Fruit fly (Drosophila melanogaster): ENCODE measurements around the gene CG14658.
A peak's percentile ranks its signal among the peaks of the same experiment; 100 is the strongest.

Gene CG14658

DNA sequence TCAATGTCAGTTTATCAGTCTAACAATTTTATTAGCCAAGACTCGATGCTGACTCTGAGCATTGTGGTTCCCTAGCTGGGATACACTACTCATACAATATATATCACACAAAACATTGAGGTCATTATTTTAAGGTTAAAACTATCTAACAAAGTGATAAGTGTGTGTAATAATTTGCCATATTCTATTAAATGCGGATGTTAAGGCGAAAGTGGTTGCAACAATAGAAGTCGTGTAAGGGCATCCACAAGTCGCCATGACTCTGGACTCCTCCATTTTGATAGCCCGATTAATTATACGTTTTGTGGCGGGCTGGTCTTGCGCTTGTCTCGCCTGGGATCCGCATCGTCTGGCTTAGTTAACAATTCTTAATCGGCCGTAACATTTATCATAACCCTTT is 16.5 kb upstream of the CG14658 start (continued):
- TF ChIP-seq dmrt99B (tag; optimal IDR thresholded peaks at IDR 0.05) (no peak), CG10274 (GFP tag; optimal IDR thresholded peaks at IDR 0.05) (peak; percentile 55), CG7372 (GFP tag; IDR thresholded peaks at IDR 0.05) (no peak), lmd (GFP tag; IDR thresholded peaks at IDR 0.05) (no peak), CG8765 (GFP tag; IDR thresholded peaks at IDR 0.05) (no peak), ewg (GFP tag; optimal IDR thresholded peaks at IDR 0.05) (peak; percentile 12), CG9797 (GFP tag; optimal IDR thresholded peaks at IDR 0.05) (no peak), Xrp1 (GFP tag; IDR thresholded peaks at IDR 0.05) (peak; percentile 56; the same call in 1 of the 2 replicates), CG15011 (GFP tag; optimal IDR thresholded peaks at IDR 0.05) (no peak), gsb (GFP tag; IDR thresholded peaks at IDR 0.05) (no peak), ranshi (GFP tag; IDR thresholded peaks at IDR 0.05) (no peak; the same call in 1 of the 2 replicates), schlank (tag; optimal IDR thresholded peaks at IDR 0.05) (no peak), CG2678 (tag; optimal IDR thresholded peaks at IDR 0.05) (no peak), org-1 (GFP tag; optimal IDR thresholded peaks at IDR 0.05) (no peak), fu2 (GFP tag; optimal IDR thresholded peaks at IDR 0.05) (no peak), CG18599 (GFP tag; optimal IDR thresholded peaks at IDR 0.05) (no peak), CG9876 (GFP tag; optimal IDR thresholded peaks at IDR 0.05) (no peak), Blimp-1 (GFP tag; optimal IDR thresholded peaks at IDR 0.05) (no peak), Sry-β (GFP tag; optimal IDR thresholded peaks at IDR 0.05) (no peak), CG8478 (optimal IDR thresholded peaks at IDR 0.05) (no peak), NC2β (GFP tag; optimal IDR thresholded peaks at IDR 0.05) (peak; percentile 8), CG15601 (tag; optimal IDR thresholded peaks at IDR 0.05) (peak; percentile 55), Trl (optimal IDR thresholded peaks at IDR 0.05) (no peak), Trl (GFP tag; optimal IDR thresholded peaks at IDR 0.05) (peak; percentile 22), az2 (GFP tag; optimal IDR thresholded peaks at IDR 0.05) (peak; percentile 50), CG31441 (GFP tag; IDR thresholded peaks at IDR 0.05) (no peak), CG4282 (GFP tag; optimal IDR thresholded peaks at IDR 0.05) (no peak), sug (tag; optimal IDR thresholded peaks at IDR 0.05) (no peak), ato (GFP tag; IDR thresholded peaks at IDR 0.05; ENCODE audit: partially characterized antibody) (no peak), C15 (GFP tag; IDR thresholded peaks at IDR 0.05) (no peak), vvl (GFP tag; IDR thresholded peaks at IDR 0.05) (peak; percentile 67), zfh1 (GFP tag; IDR thresholded peaks at IDR 0.05) (peak; percentile 60; the same call in 2 of the 3 replicates), so (GFP tag; IDR thresholded peaks at IDR 0.05) (no peak), ftz-f1 (GFP tag; optimal IDR thresholded peaks at IDR 0.05) (no peak), psq (GFP tag; optimal IDR thresholded peaks at IDR 0.05) (no peak), B-H2 (GFP tag; optimal IDR thresholded peaks at IDR 0.05) (no peak), CG14667 (GFP tag; IDR thresholded peaks at IDR 0.05) (no peak; the same call in 1 of the 2 replicates), CG15696 (tag; optimal IDR thresholded peaks at IDR 0.05) (peak; percentile 15), Fer2 (tag; optimal IDR thresholded peaks at IDR 0.05) (no peak), tap (tag; optimal IDR thresholded peaks at IDR 0.05) (no peak), tx (GFP tag; optimal IDR thresholded peaks at IDR 0.05) (no peak), jing (GFP tag; optimal IDR thresholded peaks at IDR 0.05) (peak; percentile 39), CG9932 (GFP tag; IDR thresholded peaks at IDR 0.05) (no peak), CG1233 (GFP tag; optimal IDR thresholded peaks at IDR 0.05) (no peak), wek (GFP tag; optimal IDR thresholded peaks at IDR 0.05) (no peak), CG10267 (tag; optimal IDR thresholded peaks at IDR 0.05) (peak; percentile 61), cato (GFP tag; optimal IDR thresholded peaks at IDR 0.05; ENCODE audit: borderline replicate concordance) (no peak), Ptx1 (GFP tag; IDR thresholded peaks at IDR 0.05) (peak; percentile 48), crol (GFP tag; IDR thresholded peaks at IDR 0.05) (no peak), Ravus (GFP tag; IDR thresholded peaks at IDR 0.05) (no peak), Mad (GFP tag; optimal IDR thresholded peaks at IDR 0.05) (no peak), MTF-1 (GFP tag; optimal IDR thresholded peaks at IDR 0.05; ENCODE audit: borderline replicate concordance) (no peak), hbn (GFP tag; IDR thresholded peaks at IDR 0.05; ENCODE audit: partially characterized antibody) (no peak)

Measured in whole organism, embryonic.